Worm (Caenorhabditis elegans) whole organism, L1 larva: ENCODE measurements around the gene rpoa-49.
A peak's percentile ranks its signal among the peaks of the same experiment; 100 is the strongest.

Experiments
- C04F5.9 ChIP-seq: sonication (generic microtip); optimal IDR thresholded peaks from 2 replicates; lab custom pipeline; 2016; ENCODE audit warnings: missing genetic modification characterization, missing compliant biosample characterization
- C16A3.4 ChIP-seq: fragments of 150-350 bp; optimal IDR thresholded peaks from 2 replicates; lab custom pipeline; 2014; ENCODE audit warnings: missing biosample characterization, missing genetic modification characterization
- F16B12.6 ChIP-seq: fragments of 150-350 bp; optimal IDR thresholded peaks from 2 replicates; lab custom pipeline; 2014; ENCODE audit warnings: missing biosample characterization, missing genetic modification characterization
- alr-1 ChIP-seq: fragments of 200-800 bp; sonication (Bioruptor generic); optimal IDR thresholded peaks from 2 replicates; lab custom pipeline; 2018; ENCODE audit warnings: borderline replicate concordance, mild to moderate bottlenecking, missing genetic modification characterization, missing compliant biosample characterization
- aly-2 ChIP-seq: fragments of 150-350 bp; optimal IDR thresholded peaks from 2 replicates; lab custom pipeline; 2014; ENCODE audit warnings: missing biosample characterization, missing genetic modification characterization
- blmp-1 ChIP-seq: fragments of 150-350 bp; optimal IDR thresholded peaks from 2 replicates; lab custom pipeline; 2014; ENCODE audit warnings: missing biosample characterization, missing genetic modification characterization
- ceh-63 ChIP-seq: fragments of 200-800 bp; sonication (Bioruptor generic); optimal IDR thresholded peaks from 2 replicates; lab custom pipeline; 2018; ENCODE audit warnings: mild to moderate bottlenecking, missing genetic modification characterization, missing compliant biosample characterization
- dpl-1 ChIP-seq, 3 experiments: fragments of 150-350 bp in 2 of 3; sonication (generic microtip) in 1 of 3; optimal IDR thresholded peaks; 2 replicates each; lab custom pipeline; 2014 to 2017; ENCODE audit warnings: missing biosample characterization in 3 of 3, missing genetic modification characterization in 3 of 3, missing genetic modification reagents in 3 of 3
- dsc-1 ChIP-seq: sonication (generic microtip); optimal IDR thresholded peaks from 2 replicates; lab custom pipeline; 2016; ENCODE audit warnings: mild to moderate bottlenecking, missing genetic modification characterization, missing compliant biosample characterization
- efl-1 ChIP-seq, 4 experiments: fragments of 150-350 bp; optimal IDR thresholded peaks in 3 of 4; peaks in 1 of 4; 1 replicate in 1 of 4; 2 replicates in 3 of 4; lab custom pipeline; 2014; ENCODE audit warnings: missing biosample characterization in 2 of 4, missing genetic modification characterization in 2 of 4, missing genetic modification reagents in 2 of 4
- egl-13 ChIP-seq: sonication (generic microtip); optimal IDR thresholded peaks from 2 replicates; lab custom pipeline; 2016; ENCODE audit warnings: missing genotype, missing genetic modification reagents, missing genetic modification characterization, missing compliant biosample characterization
- egl-27 ChIP-seq, 2 experiments: fragments of 150-350 bp in 1 of 2; sonication (generic microtip); optimal IDR thresholded peaks; 3 replicates each; lab custom pipeline; 2017 to 2018; ENCODE audit warnings: missing biosample characterization in 2 of 2, missing genetic modification characterization in 2 of 2, missing genetic modification reagents in 2 of 2
- elt-2 ChIP-seq: sonication (generic microtip); optimal IDR thresholded peaks from 2 replicates; lab custom pipeline; 2016; ENCODE audit warnings: missing genetic modification characterization, mild to moderate bottlenecking, inconsistent platforms, missing compliant biosample characterization, missing genetic modification reagents
- fkh-8 ChIP-seq: sonication (generic microtip); optimal IDR thresholded peaks from 2 replicates; lab custom pipeline; 2016; ENCODE audit warnings: mild to moderate bottlenecking, missing genetic modification characterization, missing compliant biosample characterization
- fos-1 ChIP-seq: fragments of 150-350 bp; optimal IDR thresholded peaks from 2 replicates; lab custom pipeline; 2014; ENCODE audit warnings: missing biosample characterization, missing genetic modification characterization
- hlh-17 ChIP-seq: fragments of 200-800 bp; sonication (Bioruptor generic); optimal IDR thresholded peaks from 2 replicates; lab custom pipeline; 2018; ENCODE audit warnings: missing genetic modification characterization, mild to moderate bottlenecking, missing compliant biosample characterization, moderate library complexity, borderline replicate concordance
- hlh-4 ChIP-seq: sonication (generic microtip); optimal IDR thresholded peaks from 2 replicates; lab custom pipeline; 2016; ENCODE audit warnings: mild to moderate bottlenecking, missing genetic modification characterization, missing compliant biosample characterization
- hpl-2 ChIP-seq: fragments of 150-350 bp; optimal IDR thresholded peaks from 2 replicates; lab custom pipeline; 2014; ENCODE audit warnings: missing biosample characterization, missing genetic modification reagents, missing genetic modification characterization
- irx-1 ChIP-seq: sonication (generic microtip); optimal IDR thresholded peaks from 2 replicates; lab custom pipeline; 2016; ENCODE audit warnings: missing genetic modification characterization, missing compliant biosample characterization
- lin-15B ChIP-seq: fragments of 150-350 bp; sonication (generic microtip); optimal IDR thresholded peaks from 3 replicates; lab custom pipeline; 2014; ENCODE audit warnings: missing biosample characterization, missing genetic modification characterization
- lin-39 ChIP-seq: fragments of 150-350 bp; optimal IDR thresholded peaks from 2 replicates; lab custom pipeline; 2014; ENCODE audit warnings: missing biosample characterization, missing genetic modification reagents, missing genetic modification characterization
- lir-3 ChIP-seq: sonication (generic microtip); optimal IDR thresholded peaks from 2 replicates; lab custom pipeline; 2016; ENCODE audit warnings: mild to moderate bottlenecking, missing genetic modification characterization, moderate library complexity, missing compliant biosample characterization; ENCODE audit not compliant: poor library complexity
- nhr-11 ChIP-seq: fragments of 150-350 bp; optimal IDR thresholded peaks from 2 replicates; lab custom pipeline; 2014; ENCODE audit warnings: missing biosample characterization, missing genetic modification characterization
- nhr-12 ChIP-seq: sonication (generic microtip); optimal IDR thresholded peaks from 2 replicates; lab custom pipeline; 2017; ENCODE audit warnings: missing biosample characterization, missing genetic modification characterization
- nhr-237 ChIP-seq: fragments of 150-350 bp; optimal IDR thresholded peaks from 2 replicates; lab custom pipeline; 2014; ENCODE audit warnings: missing biosample characterization, missing genetic modification characterization
- nhr-77 ChIP-seq: fragments of 150-350 bp; optimal IDR thresholded peaks from 2 replicates; lab custom pipeline; 2014; ENCODE audit warnings: missing biosample characterization, missing genetic modification characterization
- nhr-84 ChIP-seq: sonication (generic microtip); optimal IDR thresholded peaks from 2 replicates; lab custom pipeline; 2017; ENCODE audit warnings: missing biosample characterization, missing genetic modification characterization
- nhr-85 ChIP-seq: sonication (generic microtip); peaks from one replicate; lab custom pipeline; 2016; ENCODE audit warnings: missing genetic modification characterization, inconsistent platforms, missing compliant biosample characterization
- nhr-90 ChIP-seq: sonication (generic microtip); optimal IDR thresholded peaks from 2 replicates; lab custom pipeline; 2016; ENCODE audit warnings: mild to moderate bottlenecking, missing genetic modification characterization, missing compliant biosample characterization; ENCODE audit not compliant: poor library complexity
- pax-3 ChIP-seq: fragments of 200-800 bp; sonication (Bioruptor generic); optimal IDR thresholded peaks from 2 replicates; lab custom pipeline; 2018; ENCODE audit warnings: mild to moderate bottlenecking, missing genetic modification characterization, moderate library complexity, missing compliant biosample characterization
- snpc-4 ChIP-seq: fragments of 150-350 bp; optimal IDR thresholded peaks from 2 replicates; lab custom pipeline; 2014; ENCODE audit warnings: missing biosample characterization, missing genetic modification characterization
- sup-37 ChIP-seq: fragments of 200-800 bp; sonication (Bioruptor generic); optimal IDR thresholded peaks from 2 replicates; lab custom pipeline; 2018; ENCODE audit warnings: mild to moderate bottlenecking, missing genetic modification characterization, missing compliant biosample characterization
- swsn-7 ChIP-seq: sonication (generic microtip); optimal IDR thresholded peaks from 2 replicates; lab custom pipeline; 2016; ENCODE audit warnings: missing genetic modification characterization, missing compliant biosample characterization
- unc-62 ChIP-seq: fragments of 150-350 bp; optimal IDR thresholded peaks from 2 replicates; lab custom pipeline; 2014; ENCODE audit warnings: missing biosample characterization, missing genetic modification reagents, missing genetic modification characterization
- unc-98 ChIP-seq: fragments of 200-800 bp; sonication (Bioruptor generic); IDR thresholded peaks from 2 replicates; pipeline ENCODE4 v1.3.6; 2022; ENCODE audit warnings: missing genetic modification characterization, missing compliant biosample characterization
- vab-15 ChIP-seq: sonication (generic microtip); optimal IDR thresholded peaks from 2 replicates; lab custom pipeline; 2017; ENCODE audit warnings: missing genotype, mild to moderate bottlenecking, missing genetic modification characterization, missing compliant biosample characterization
- ztf-4 ChIP-seq: fragments of 150-350 bp; optimal IDR thresholded peaks from 2 replicates; lab custom pipeline; 2014; ENCODE audit warnings: missing biosample characterization, missing genetic modification characterization

The rpoa-49 gene

ce11 chrII:18787-19186 lies 26.1 kb upstream of the rpoa-49 start (continued):
- TF ChIP-seq egl-27 (tag; optimal IDR thresholded peaks at IDR 0.05; lab: Kevin White, UChicago) (peak in 1 of 2 experiments; percentile 17), nhr-11 (tag; lab: Kevin White, UChicago) (no peak), ceh-63 (no peak)

- TF ChIP-seq alr-1 (tag; lab: Kevin White, UChicago) (no peak), snpc-4 (tag; lab: Kevin White, UChicago) (no peak), sup-37 (GFP tag; lab: Kevin White, UChicago) (no peak), unc-62 (no peak), lir-3 (tag; lab: Kevin White, UChicago) (no peak), nhr-77 (no peak), irx-1 (tag; lab: Kevin White, UChicago) (no peak), lin-39 (no peak), egl-13 (tag; lab: Kevin White, UChicago) (no peak), C04F5.9 (tag; lab: Kevin White, UChicago) (no peak), hpl-2 (no peak), nhr-84 (tag; lab: Kevin White, UChicago) (no peak), hlh-4 (no peak), dpl-1 (GFP tag; optimal IDR thresholded peaks at IDR 0.05; lab: Kevin White, UChicago) (no peak), lin-15B (tag; lab: Kevin White, UChicago) (no peak), egl-27 (tag; optimal IDR thresholded peaks at IDR 0.05; lab: Kevin White, UChicago) (no peak), nhr-12 (no peak)
- TF ChIP-seq, all 84 proteins: peak for 0
Measured at ce11 chrII:19238-19637, 25.6 kb upstream of the rpoa-49 start, which contains the start of gene gmeb-1. gmeb-1 (plus strand) TSS chrII:19538.

DNA sequence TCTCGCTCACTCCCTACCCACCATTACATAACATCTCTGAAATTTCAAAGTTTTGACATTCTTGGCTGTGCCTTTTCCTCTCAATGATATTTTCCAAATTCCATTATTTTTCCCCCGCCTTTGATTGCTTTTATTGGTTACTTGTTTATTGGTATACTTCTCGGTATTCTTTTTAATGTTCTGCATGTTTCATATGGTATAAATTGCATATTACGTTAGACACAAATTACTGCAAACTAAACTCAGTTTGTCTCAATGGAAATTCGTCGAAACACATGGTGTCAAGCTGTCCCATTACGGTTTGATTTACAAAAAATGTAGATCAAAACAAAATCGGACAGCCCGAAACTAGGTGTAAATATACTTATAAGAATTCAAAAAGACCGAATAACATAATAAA lies 22.9 kb upstream of the rpoa-49 start:
- TF ChIP-seq F16B12.6 (tag; lab: Kevin White, UChicago) (no peak), elt-2 (tag; lab: Kevin White, UChicago) (no peak), efl-1 (optimal IDR thresholded peaks at IDR 0.05; lab: Kevin White, UChicago) (no peak), efl-1 (GFP tag; optimal IDR thresholded peaks at IDR 0.05 in 1 of 2; lab: Kevin White, UChicago) (peak in 1 of 2 experiments; percentile 80), C16A3.4 (tag; lab: Kevin White, UChicago) (no peak), egl-27 (tag; optimal IDR thresholded peaks at IDR 0.05; lab: Kevin White, UChicago) (no peak), fos-1 (tag; lab: Kevin White, UChicago) (no peak), unc-98 (GFP tag; lab: Robert Waterston, UW) (no peak), nhr-85 (tag; lab: Kevin White, UChicago) (peak; percentile 59), swsn-7 (tag; lab: Kevin White, UChicago) (no peak)

ce11 chrII:23025-23424 lies 21.8 kb upstream of the rpoa-49 start, which contains the start of gene sqt-2:
sqt-2 (plus strand) TSS chrII:23325.
- TF ChIP-seq dsc-1 (tag; lab: Kevin White, UChicago), result no peak
- TF ChIP-seq lin-39, result no peak
- peak; percentile 38 for TF ChIP-seq blmp-1
- TF ChIP-seq nhr-237, result no peak
- TF ChIP-seq nhr-85 (tag; lab: Kevin White, UChicago), result peak; percentile 59
- no peak for TF ChIP-seq hlh-17 (GFP tag; lab: Kevin White, UChicago)
- TF ChIP-seq ztf-4, result no peak
- no peak for TF ChIP-seq aly-2 (tag; lab: Kevin White, UChicago)
- TF ChIP-seq pax-3 (tag; lab: Kevin White, UChicago), result no peak
- TF ChIP-seq nhr-90 (tag; lab: Kevin White, UChicago), result no peak
- no peak for TF ChIP-seq fkh-8 (tag; lab: Kevin White, UChicago)
- TF ChIP-seq vab-15 (tag; lab: Kevin White, UChicago), result no peak
